Worm (Caenorhabditis elegans) whole organism, L2 larva: ENCODE data around the gene ZK673.1.

ENCODE experiments used
- C34F6.9 ChIP-seq: fragments of 150-350 bp; optimal IDR thresholded peaks from 2 replicates; lab custom pipeline; 2014; ENCODE audit warnings: missing biosample characterization, missing genetic modification characterization
- F13H6.1 ChIP-seq: sonication (generic microtip); optimal IDR thresholded peaks from 2 replicates; lab custom pipeline; 2016; ENCODE audit warnings: missing genetic modification characterization, missing compliant biosample characterization
- Y55F3AM.14 ChIP-seq: fragments of 200-800 bp; sonication (Bioruptor generic); optimal IDR thresholded peaks from 2 replicates; lab custom pipeline; 2018; ENCODE audit warnings: mild to moderate bottlenecking, missing genetic modification characterization, missing compliant biosample characterization
- alr-1 ChIP-seq: fragments of 150-350 bp; optimal IDR thresholded peaks from 2 replicates; lab custom pipeline; 2014; ENCODE audit warnings: missing biosample characterization, missing genetic modification characterization
- ama-1 ChIP-seq: fragments of 150-350 bp; optimal IDR thresholded peaks from 2 replicates; lab custom pipeline; 2018; ENCODE audit warnings: inconsistent platforms
- blmp-1 ChIP-seq: sonication (generic microtip); optimal IDR thresholded peaks from 2 replicates; lab custom pipeline; 2017; ENCODE audit warnings: missing genetic modification characterization, mild to moderate bottlenecking, missing compliant biosample characterization, antibody characterized with exemption, moderate library complexity; ENCODE audit not compliant: insufficient read depth
- ceh-82 ChIP-seq: fragments of 150-350 bp; optimal IDR thresholded peaks from 2 replicates; lab custom pipeline; 2014; ENCODE audit warnings: missing biosample characterization, missing genetic modification characterization
- crh-2 ChIP-seq: sonication (generic microtip); optimal IDR thresholded peaks from 2 replicates; lab custom pipeline; 2017; ENCODE audit warnings: missing biosample characterization, missing genetic modification characterization
- egl-27 ChIP-seq: sonication (generic microtip); optimal IDR thresholded peaks from 3 replicates; lab custom pipeline; 2017; ENCODE audit warnings: missing biosample characterization, missing genetic modification reagents, missing genetic modification characterization
- elt-1 ChIP-seq: fragments of 150-350 bp; optimal IDR thresholded peaks from 2 replicates; lab custom pipeline; 2014; ENCODE audit warnings: missing biosample characterization, missing genetic modification characterization
- elt-3 ChIP-seq: sonication (generic microtip); optimal IDR thresholded peaks from 2 replicates; lab custom pipeline; 2017; ENCODE audit warnings: missing biosample characterization, missing genetic modification characterization
- fos-1 ChIP-seq: fragments of 150-350 bp; optimal IDR thresholded peaks from 2 replicates; lab custom pipeline; 2014; ENCODE audit warnings: missing biosample characterization, missing genetic modification characterization
- gmeb-1 ChIP-seq: fragments of 150-350 bp; optimal IDR thresholded peaks from 2 replicates; lab custom pipeline; 2014; ENCODE audit warnings: missing biosample characterization, missing genetic modification characterization
- lin-11 ChIP-seq: fragments of 150-350 bp; sonication (generic microtip); optimal IDR thresholded peaks from 2 replicates; lab custom pipeline; 2014; ENCODE audit warnings: missing biosample characterization, missing genetic modification characterization, inconsistent platforms, mixed read lengths
- lsy-2 ChIP-seq, 2 experiments: fragments of 150-350 bp in 1 of 2; sonication (generic microtip) in 1 of 2; optimal IDR thresholded peaks; 2 replicates each; lab custom pipeline; 2014 to 2017; ENCODE audit warnings: missing biosample characterization in 2 of 2, missing genetic modification characterization in 2 of 2
- mbf-1 ChIP-seq: sonication (generic microtip); optimal IDR thresholded peaks from 2 replicates; lab custom pipeline; 2017; ENCODE audit warnings: missing biosample characterization, missing genetic modification characterization
- mdl-1 ChIP-seq, 2 experiments: fragments of 150-350 bp in 1 of 2; sonication (generic microtip) in 1 of 2; optimal IDR thresholded peaks; 2 replicates each; lab custom pipeline; 2017; ENCODE audit warnings: missing biosample characterization in 2 of 2, missing genetic modification characterization in 2 of 2
- nhr-11 ChIP-seq: fragments of 150-350 bp; optimal IDR thresholded peaks from 2 replicates; lab custom pipeline; 2014; ENCODE audit warnings: missing biosample characterization, missing genetic modification characterization
- nhr-129 ChIP-seq: fragments of 150-350 bp; optimal IDR thresholded peaks from 2 replicates; lab custom pipeline; 2014; ENCODE audit warnings: missing biosample characterization, missing genetic modification characterization
- nhr-21 ChIP-seq: fragments of 150-350 bp; optimal IDR thresholded peaks from 2 replicates; lab custom pipeline; 2014; ENCODE audit warnings: missing biosample characterization, missing genetic modification characterization
- nhr-23 ChIP-seq: fragments of 150-350 bp; optimal IDR thresholded peaks from 2 replicates; lab custom pipeline; 2014; ENCODE audit warnings: missing biosample characterization, missing genetic modification reagents, missing genetic modification characterization
- nhr-237 ChIP-seq: fragments of 150-350 bp; optimal IDR thresholded peaks from 2 replicates; lab custom pipeline; 2014; ENCODE audit warnings: missing biosample characterization, missing genetic modification characterization
- nhr-25 ChIP-seq: fragments of 150-350 bp; sonication (generic microtip); optimal IDR thresholded peaks from 3 replicates; lab custom pipeline; 2014; ENCODE audit warnings: missing biosample characterization, missing genetic modification characterization
- nhr-6 ChIP-seq: fragments of 150-350 bp; optimal IDR thresholded peaks from 2 replicates; lab custom pipeline; 2014; ENCODE audit warnings: missing biosample characterization, missing genetic modification characterization
- peb-1 ChIP-seq: fragments of 150-350 bp; optimal IDR thresholded peaks from 2 replicates; lab custom pipeline; 2014; ENCODE audit warnings: missing biosample characterization, missing genetic modification characterization
- sem-4 ChIP-seq: fragments of 150-350 bp; optimal IDR thresholded peaks from 2 replicates; lab custom pipeline; 2014; ENCODE audit warnings: missing biosample characterization, missing genetic modification reagents, missing genetic modification characterization
- sma-3 ChIP-seq: sonication (generic microtip); optimal IDR thresholded peaks from 2 replicates; lab custom pipeline; 2016; ENCODE audit warnings: missing genetic modification reagents, missing genetic modification characterization, missing compliant biosample characterization
- sma-9 ChIP-seq, 2 experiments: fragments of 150-350 bp in 1 of 2; sonication (generic microtip) in 1 of 2; optimal IDR thresholded peaks; 2 replicates each; lab custom pipeline; 2014 to 2016; ENCODE audit warnings: missing genetic modification characterization in 2 of 2, mild to moderate bottlenecking in 1 of 2, missing biosample characterization in 1 of 2, missing compliant biosample characterization in 1 of 2, missing genetic modification reagents in 1 of 2, moderate library complexity in 1 of 2
- snpc-4 ChIP-seq: fragments of 150-350 bp; optimal IDR thresholded peaks from 2 replicates; lab custom pipeline; 2014; ENCODE audit warnings: missing biosample characterization, missing genetic modification characterization
- unc-55 ChIP-seq: fragments of 150-350 bp; sonication (generic microtip); optimal IDR thresholded peaks from 3 replicates; lab custom pipeline; 2014; ENCODE audit warnings: missing biosample characterization, missing genetic modification reagents, missing genetic modification characterization
- zag-1 ChIP-seq: fragments of 150-350 bp; optimal IDR thresholded peaks from 2 replicates; lab custom pipeline; 2014; ENCODE audit warnings: missing biosample characterization, missing genetic modification characterization
- ztf-11 ChIP-seq: sonication (generic microtip); optimal IDR thresholded peaks from 2 replicates; lab custom pipeline; 2017; ENCODE audit warnings: missing biosample characterization, missing genetic modification characterization
- ztf-4 ChIP-seq: fragments of 150-350 bp; optimal IDR thresholded peaks from 2 replicates; lab custom pipeline; 2014; ENCODE audit warnings: missing biosample characterization, missing genetic modification characterization

ZK673.1 gene

ce11 chrII:10445738-10446137 is 2.8 kb downstream of the ZK673.1 start (continued):
- peak; percentile 7 for TF ChIP-seq gmeb-1 (tag; lab: Kevin White, UChicago)
- TF ChIP-seq crh-2 (tag; lab: Kevin White, UChicago): no peak
- peak; percentile 63 for TF ChIP-seq nhr-11 (tag; lab: Kevin White, UChicago)
- peak; percentile 32 for TF ChIP-seq unc-55 (GFP tag; lab: Kevin White, UChicago)
- TF ChIP-seq blmp-1: no peak
- TF ChIP-seq alr-1 (tag; lab: Kevin White, UChicago): no peak
- peak; percentile 43 for TF ChIP-seq ama-1 (lab: Kevin White, UChicago)
- TF ChIP-seq C34F6.9: peak; percentile 22
- peak in 1 of 2 experiments; percentile 7 for TF ChIP-seq lsy-2 (tag; optimal IDR thresholded peaks at IDR 0.05; lab: Kevin White, UChicago)
- no peak for TF ChIP-seq peb-1 (tag; lab: Kevin White, UChicago)
- no peak for TF ChIP-seq Y55F3AM.14 (GFP tag; lab: Kevin White, UChicago)
- TF ChIP-seq egl-27 (tag; lab: Kevin White, UChicago): no peak
- no peak for TF ChIP-seq nhr-6 (tag; lab: Kevin White, UChicago)
- TF ChIP-seq fos-1 (tag; lab: Kevin White, UChicago): peak; percentile 56

- TF ChIP-seq elt-3 (tag; lab: Kevin White, UChicago): no peak
- TF ChIP-seq nhr-25: peak; percentile 23
- TF ChIP-seq mbf-1: no peak
- TF ChIP-seq sma-3: peak; percentile 41
- peak; percentile 48 for TF ChIP-seq nhr-6 (tag; lab: Kevin White, UChicago)
- TF ChIP-seq ztf-4 (tag; lab: Kevin White, UChicago): peak; percentile 43
- peak in 1 of 2 experiments; percentile 19 for TF ChIP-seq lsy-2 (tag; optimal IDR thresholded peaks at IDR 0.05; lab: Kevin White, UChicago)
- TF ChIP-seq sem-4 (tag; lab: Kevin White, UChicago): peak; percentile 21
- TF ChIP-seq nhr-21: peak; percentile 48
- no peak for TF ChIP-seq gmeb-1 (tag; lab: Kevin White, UChicago)
- no peak for TF ChIP-seq elt-1
- no peak for TF ChIP-seq lin-11 (tag; lab: Kevin White, UChicago)
- peak; percentile 54 for TF ChIP-seq ama-1 (lab: Kevin White, UChicago)
- peak; percentile 61 for TF ChIP-seq blmp-1
- peak; percentile 83 for TF ChIP-seq nhr-129
- TF ChIP-seq sma-9 (GFP tag; optimal IDR thresholded peaks at IDR 0.05; lab: Kevin White, UChicago): peak; percentile 86
- no peak for TF ChIP-seq sma-9 (tag; optimal IDR thresholded peaks at IDR 0.05; lab: Kevin White, UChicago)
- TF ChIP-seq zag-1 (tag; lab: Kevin White, UChicago): no peak
- TF ChIP-seq Y55F3AM.14 (GFP tag; lab: Kevin White, UChicago): no peak
- peak; percentile 15 for TF ChIP-seq C34F6.9
- peak; percentile 59 for TF ChIP-seq crh-2 (tag; lab: Kevin White, UChicago)
Measured at ce11 chrII:10446300-10446699, 3.4 kb downstream of the ZK673.1 start.

ce11 chrII:10446814-10447213 is 3.9 kb downstream of the ZK673.1 start:
- TF ChIP-seq nhr-11 (tag; lab: Kevin White, UChicago) (peak; percentile 3), ztf-11 (no peak)

ce11 chrII:10447348-10448316 is 4.7 kb downstream of the ZK673.1 start, which contains the start of gene ZK673.2:
Gene ZK673.2 (plus strand): TSS chrII:10448266.
- TF ChIP-seq C34F6.9 (peak; percentile 32), unc-55 (GFP tag; lab: Kevin White, UChicago) (no peak), sma-9 (GFP tag; optimal IDR thresholded peaks at IDR 0.05; lab: Kevin White, UChicago) (peak; percentile 79), sma-9 (tag; optimal IDR thresholded peaks at IDR 0.05; lab: Kevin White, UChicago) (no peak), nhr-21 (peak; percentile 83), blmp-1 (peak; percentile 45), ama-1 (lab: Kevin White, UChicago) (peak; percentile 6), nhr-237 (tag; lab: Kevin White, UChicago) (no peak), lsy-2 (tag; optimal IDR thresholded peaks at IDR 0.05; lab: Kevin White, UChicago) (peak in 1 of 2 experiments; percentile 32), Y55F3AM.14 (GFP tag; lab: Kevin White, UChicago) (peak; percentile 55), sma-3 (peak; percentile 62), fos-1 (tag; lab: Kevin White, UChicago) (peak; percentile 85), peb-1 (tag; lab: Kevin White, UChicago) (no peak), gmeb-1 (tag; lab: Kevin White, UChicago) (peak; percentile 71), crh-2 (tag; lab: Kevin White, UChicago) (peak; percentile 60), zag-1 (tag; lab: Kevin White, UChicago) (no peak), ceh-82 (tag; lab: Kevin White, UChicago) (no peak), nhr-25 (peak; percentile 88), mdl-1 (tag; optimal IDR thresholded peaks at IDR 0.05; lab: Kevin White, UChicago) (peak in 1 of 2 experiments; percentile 68), nhr-129 (peak; percentile 56), snpc-4 (tag; lab: Kevin White, UChicago) (no peak), nhr-23 (tag; lab: Kevin White, UChicago) (no peak), F13H6.1 (peak; percentile 12)
